Worm (Caenorhabditis elegans) whole organism, midembryonic: ENCODE measurements around the gene tyr-1.

Experiments used
- T22C8.4 ChIP-seq: fragments of 200-800 bp; sonication (Bioruptor generic); IDR thresholded peaks from 2 replicates; pipeline ENCODE4 v1.3.6; 2022; ENCODE audit warnings: missing genetic modification characterization, missing compliant biosample characterization
- cog-1 ChIP-seq: sonication (generic microtip); optimal IDR thresholded peaks from 2 replicates; lab custom pipeline; 2016; ENCODE audit warnings: missing genetic modification characterization, missing compliant biosample characterization
- flt-1 ChIP-seq: fragments of 200-800 bp; sonication (Bioruptor generic); IDR thresholded peaks from 2 replicates; pipeline ENCODE4 v1.3.6; 2022; ENCODE audit warnings: missing genetic modification characterization, missing compliant biosample characterization
- med-1 ChIP-seq: sonication (generic microtip); optimal IDR thresholded peaks from 2 replicates; lab custom pipeline; 2017; ENCODE audit warnings: missing genetic modification characterization, mild to moderate bottlenecking, missing compliant biosample characterization, antibody characterized with exemption, missing genetic modification reagents; ENCODE audit not compliant: insufficient read depth
- tab-1 ChIP-seq: fragments of 200-800 bp; sonication (Bioruptor generic); IDR thresholded peaks from 2 replicates; pipeline ENCODE4 v1.3.6; 2022; ENCODE audit warnings: missing genetic modification characterization, missing compliant biosample characterization
- ztf-23 ChIP-seq: fragments of 200-800 bp; sonication (Bioruptor generic); IDR thresholded peaks from 2 replicates; pipeline ENCODE4 v1.3.6; 2022; ENCODE audit warnings: missing genetic modification reagents, missing genetic modification characterization, missing compliant biosample characterization
- ztf-29 ChIP-seq: fragments of 200-800 bp; sonication (Bioruptor generic); IDR thresholded peaks from 2 replicates; pipeline ENCODE4 v1.3.6; 2022; ENCODE audit warnings: missing genetic modification reagents, missing genetic modification characterization, missing compliant biosample characterization

- TF ChIP-seq tab-1 (GFP tag; lab: Robert Waterston, UW) (no peak), T22C8.4 (GFP tag; lab: Robert Waterston, UW) (no peak), ztf-29 (GFP tag; lab: Robert Waterston, UW) (no peak), ztf-23 (GFP tag; lab: Robert Waterston, UW) (no peak), cog-1 (tag; lab: Kevin White, UChicago) (no peak), med-1 (GFP tag; lab: Kevin White, UChicago) (no peak), flt-1 (no peak)
Measured at ce11 chrIII:7913488-7913887, 39.9 kb downstream of the tyr-1 start, which contains the start of gene ZK688.12.
